Fruit fly (Drosophila melanogaster) whole organism, wandering third instar larva: ENCODE measurements around the gene Fkbp39.

Source experiments
- Abd-B ChIP-seq: fragments of >200 bp; optimal IDR thresholded peaks from 2 replicates; lab custom pipeline; 2017; ENCODE audit warnings: missing biosample characterization, missing genetic modification characterization
- CG32264 ChIP-seq: fragments of 200-800 bp; sonication (Bioruptor generic); optimal IDR thresholded peaks from 2 replicates; lab custom pipeline; 2016; ENCODE audit warnings: missing biosample characterization, missing genetic modification characterization
- CG9705 ChIP-seq: fragments of 200-800 bp; sonication (Bioruptor generic); optimal IDR thresholded peaks from 2 replicates; lab custom pipeline; 2018; ENCODE audit warnings: missing biosample characterization, mild to moderate bottlenecking, missing genetic modification characterization
- CrebA ChIP-seq: fragments of 200-800 bp; sonication (Bioruptor generic); optimal IDR thresholded peaks from 2 replicates; lab custom pipeline; 2016; ENCODE audit warnings: missing biosample characterization, mild to moderate bottlenecking, missing genetic modification characterization, borderline replicate concordance
- Dfd ChIP-seq: fragments of >200 bp; optimal IDR thresholded peaks from 2 replicates; lab custom pipeline; 2017; ENCODE audit warnings: missing biosample characterization, missing genetic modification characterization
- Dif ChIP-seq: fragments of 200-275, 200-300 bp; sonication (Bioruptor generic); optimal IDR thresholded peaks from 2 replicates; lab custom pipeline; 2018; ENCODE audit warnings: missing biosample characterization, missing genetic modification characterization; ENCODE audit not compliant: partially characterized antibody
- GATAd ChIP-seq: sonication (Bioruptor generic); optimal IDR thresholded peaks from 2 replicates; lab custom pipeline; 2016; ENCODE audit warnings: missing biosample characterization, missing genetic modification characterization
- HLH106 ChIP-seq: fragments of 200-800 bp; optimal IDR thresholded peaks from 3 replicates; lab custom pipeline; 2019; ENCODE audit warnings: missing biosample characterization, mild to moderate bottlenecking, missing genetic modification characterization, moderate library complexity
- Hnf4 ChIP-seq: fragments of 200-800 bp; sonication (Bioruptor generic); optimal IDR thresholded peaks from 2 replicates; lab custom pipeline; 2016; ENCODE audit warnings: missing biosample characterization, mild to moderate bottlenecking, missing genetic modification characterization
- Hr78 ChIP-seq: fragments of >200 bp; optimal IDR thresholded peaks from 2 replicates; lab custom pipeline; 2017; ENCODE audit warnings: missing biosample characterization, missing genetic modification characterization
- Hr83 ChIP-seq: fragments of 200-300 bp; sonication (Bioruptor generic); optimal IDR thresholded peaks from 2 replicates; lab custom pipeline; 2016; ENCODE audit warnings: missing biosample characterization, mild to moderate bottlenecking, missing genetic modification characterization, moderate library complexity; ENCODE audit not compliant: poor library complexity, severe bottlenecking
- Jra ChIP-seq: sonication (Bioruptor generic); optimal IDR thresholded peaks from 2 replicates; lab custom pipeline; 2016; ENCODE audit warnings: missing biosample characterization, missing genetic modification characterization
- Mio ChIP-seq: sonication (Bioruptor generic); optimal IDR thresholded peaks from 2 replicates; lab custom pipeline; 2016; ENCODE audit warnings: missing biosample characterization, missing genetic modification characterization
- Myc ChIP-seq: fragments of >200 bp; optimal IDR thresholded peaks from 2 replicates; lab custom pipeline; 2017
- N ChIP-seq: fragments of >200 bp; optimal IDR thresholded peaks from 2 replicates; lab custom pipeline; 2018; ENCODE audit warnings: missing biosample characterization, missing external identifiers, missing genetic modification characterization
- OdsH ChIP-seq: fragments of 200-800 bp; sonication (Bioruptor generic); optimal IDR thresholded peaks from 2 replicates; lab custom pipeline; 2016; ENCODE audit warnings: missing biosample characterization, mild to moderate bottlenecking, missing genetic modification characterization
- Rel ChIP-seq, 2 experiments: fragments of 200-800 bp; sonication (Bioruptor generic) in 1 of 2; optimal IDR thresholded peaks; 2 replicates in 1 of 2; 3 replicates in 1 of 2; lab custom pipeline; 2016 to 2019; ENCODE audit warnings: mild to moderate bottlenecking in 2 of 2, missing biosample characterization in 2 of 2, missing genetic modification characterization in 2 of 2, moderate library complexity in 1 of 2
- Sp1 ChIP-seq: fragments of 200-800 bp; sonication (Bioruptor generic); optimal IDR thresholded peaks from 3 replicates; lab custom pipeline; 2019; ENCODE audit warnings: missing biosample characterization, mild to moderate bottlenecking, missing genetic modification characterization, moderate library complexity
- Vsx2 ChIP-seq: fragments of 200-300, 225-300 bp; sonication (Bioruptor generic); optimal IDR thresholded peaks from 2 replicates; lab custom pipeline; 2018; ENCODE audit warnings: missing biosample characterization, missing genetic modification characterization; ENCODE audit not compliant: partially characterized antibody
- br ChIP-seq: fragments of 200-800 bp; sonication (Bioruptor generic); optimal IDR thresholded peaks from 2 replicates; lab custom pipeline; 2016; ENCODE audit warnings: missing biosample characterization, missing genetic modification characterization
- brk ChIP-seq: fragments of 200-800 bp; sonication (Bioruptor generic); optimal IDR thresholded peaks from 2 replicates; lab custom pipeline; 2016; ENCODE audit warnings: missing biosample characterization, mild to moderate bottlenecking, missing genetic modification characterization
- dl ChIP-seq, 2 experiments: fragments of 175-275, 200-275 bp in 1 of 2; fragments of 200-275 bp in 1 of 2; sonication (Bioruptor generic); optimal IDR thresholded peaks; lab custom pipeline; 2018; ENCODE audit warnings: mild to moderate bottlenecking in 2 of 2, missing biosample characterization in 2 of 2, missing genetic modification characterization in 2 of 2, moderate library complexity in 2 of 2; ENCODE audit not compliant: partially characterized antibody in 2 of 2, insufficient read depth in 1 of 2
- dmrt93B ChIP-seq: fragments of 200-800 bp; sonication (Bioruptor generic); optimal IDR thresholded peaks from 2 replicates; lab custom pipeline; 2018; ENCODE audit warnings: missing biosample characterization, mild to moderate bottlenecking, missing genetic modification characterization
- dsf ChIP-seq: sonication (Bioruptor generic); optimal IDR thresholded peaks from 2 replicates; lab custom pipeline; 2016; ENCODE audit warnings: missing biosample characterization, missing genetic modification characterization, borderline replicate concordance
- ey ChIP-seq: fragments of 200-800 bp; sonication (Bioruptor generic); optimal IDR thresholded peaks from 2 replicates; lab custom pipeline; 2016; ENCODE audit warnings: missing biosample characterization, missing genetic modification characterization
- foxo ChIP-seq, 2 experiments: fragments of 200-800 bp; sonication (Bioruptor generic); optimal IDR thresholded peaks; 2 replicates in 1 of 2; 3 replicates in 1 of 2; lab custom pipeline; 2016 to 2017; ENCODE audit warnings: missing biosample characterization in 2 of 2, missing genetic modification characterization in 2 of 2
- fru ChIP-seq: fragments of 200-800 bp; sonication (Bioruptor generic); optimal IDR thresholded peaks from 3 replicates; lab custom pipeline; 2016; ENCODE audit warnings: missing biosample characterization, mild to moderate bottlenecking, missing genetic modification characterization
- h ChIP-seq: fragments of 200-800 bp; sonication (Bioruptor generic); optimal IDR thresholded peaks from 3 replicates; lab custom pipeline; 2016; ENCODE audit warnings: missing biosample characterization, mild to moderate bottlenecking, missing genetic modification characterization
- jim ChIP-seq: fragments of 175-275, 200-325 bp; sonication (Bioruptor generic); optimal IDR thresholded peaks from 2 replicates; lab custom pipeline; 2016; ENCODE audit warnings: missing biosample characterization, mild to moderate bottlenecking, missing genetic modification characterization
- lola ChIP-seq: fragments of >200 bp; optimal IDR thresholded peaks from 2 replicates; lab custom pipeline; 2017; ENCODE audit warnings: missing biosample characterization, missing genetic modification characterization
- pan ChIP-seq: fragments of >200 bp; optimal IDR thresholded peaks from 2 replicates; lab custom pipeline; 2017
- psq ChIP-seq: fragments of 200-800 bp; sonication (Bioruptor generic); optimal IDR thresholded peaks from 3 replicates; lab custom pipeline; 2017; ENCODE audit warnings: missing biosample characterization, mild to moderate bottlenecking, missing genetic modification characterization, moderate library complexity
- rgr ChIP-seq: fragments of 200-800 bp; sonication (Bioruptor generic); optimal IDR thresholded peaks from 3 replicates; lab custom pipeline; 2016; ENCODE audit warnings: missing biosample characterization, mild to moderate bottlenecking, missing genetic modification characterization
- sage ChIP-seq: fragments of 200-800 bp; sonication (Bioruptor generic); optimal IDR thresholded peaks from 2 replicates; lab custom pipeline; 2016; ENCODE audit warnings: missing biosample characterization, mild to moderate bottlenecking, missing genetic modification characterization
- sv ChIP-seq: fragments of 200-800 bp; sonication (Bioruptor generic); optimal IDR thresholded peaks from 3 replicates; lab custom pipeline; 2016; ENCODE audit warnings: missing biosample characterization, missing genetic modification characterization
- tai ChIP-seq: sonication (Bioruptor generic); optimal IDR thresholded peaks from 2 replicates; lab custom pipeline; 2016; ENCODE audit warnings: missing biosample characterization, missing genetic modification characterization
- usp ChIP-seq: fragments of >200 bp; optimal IDR thresholded peaks from 2 replicates; lab custom pipeline; 2017; ENCODE audit warnings: missing biosample characterization, missing genetic modification characterization
- woc ChIP-seq: sonication (Bioruptor generic); optimal IDR thresholded peaks from 2 replicates; lab custom pipeline; 2016; ENCODE audit warnings: missing biosample characterization, mild to moderate bottlenecking, missing genetic modification characterization

Gene Fkbp39

dm6 chr3R:15313836-15314235, 19.1 kb downstream of the Fkbp39 start:
- no peak for TF ChIP-seq HLH106 (tag; lab: Kevin White, UChicago)
- TF ChIP-seq CG32264 (GFP tag; lab: Kevin White, UChicago), result no peak
- no peak for TF ChIP-seq fru (GFP tag; lab: Kevin White, UChicago)
- no peak for TF ChIP-seq Dif (GFP tag; lab: Kevin White, UChicago)
- no peak for TF ChIP-seq dsf (GFP tag; lab: Kevin White, UChicago)
- no peak for TF ChIP-seq Abd-B (GFP tag; lab: Kevin White, UChicago)
- no peak for TF ChIP-seq tai (GFP tag; lab: Kevin White, UChicago)
- no peak for TF ChIP-seq h
- TF ChIP-seq Jra (GFP tag; lab: Kevin White, UChicago), result no peak
- TF ChIP-seq Mio (GFP tag; lab: Kevin White, UChicago), result no peak
- no peak for TF ChIP-seq Myc (lab: Kevin White, UChicago)
- TF ChIP-seq dmrt93B (GFP tag; lab: Kevin White, UChicago), result no peak

- no peak for TF ChIP-seq usp (GFP tag; lab: Kevin White, UChicago)
- no peak for TF ChIP-seq Vsx2 (GFP tag; lab: Kevin White, UChicago)
These were observed 22.2 kb downstream of the Fkbp39 start for dm6 chr3R:15310695-15311094.

- TF ChIP-seq psq (no peak), Myc (lab: Kevin White, UChicago) (no peak), foxo (GFP tag; optimal IDR thresholded peaks at IDR 0.05; lab: Kevin White, UChicago) (no peak), Vsx2 (GFP tag; lab: Kevin White, UChicago) (no peak), Dfd (GFP tag; lab: Kevin White, UChicago) (no peak), rgr (GFP tag; lab: Kevin White, UChicago) (no peak), Hr78 (GFP tag; lab: Kevin White, UChicago) (no peak), GATAd (GFP tag; lab: Kevin White, UChicago) (no peak), pan (lab: Kevin White, UChicago) (no peak)
These were observed 23.0 kb downstream of the Fkbp39 start, which contains the start of gene Tm2 for dm6 chr3R:15309924-15310323. Gene Tm2 (plus strand): TSS chr3R:15310193.

- TF ChIP-seq lola (GFP tag; lab: Kevin White, UChicago) (no peak), Dfd (GFP tag; lab: Kevin White, UChicago) (peak; percentile 96), Myc (lab: Kevin White, UChicago) (no peak)
- TF ChIP-seq, all 38 proteins: peak for 1
These were observed 27.7 kb downstream of the Fkbp39 start for dm6 chr3R:15305246-15305645.

dm6 chr3R:15297904-15298303, 35.0 kb downstream of the Fkbp39 start:
- TF ChIP-seq Jra (GFP tag; lab: Kevin White, UChicago) (no peak), woc (GFP tag; lab: Kevin White, UChicago) (no peak), Dif (GFP tag; lab: Kevin White, UChicago) (no peak), Sp1 (GFP tag; lab: Kevin White, UChicago) (no peak), N (no peak), Hnf4 (GFP tag; lab: Kevin White, UChicago) (no peak), sage (GFP tag; lab: Kevin White, UChicago) (no peak), Vsx2 (GFP tag; lab: Kevin White, UChicago) (no peak), brk (GFP tag; lab: Kevin White, UChicago) (no peak), usp (GFP tag; lab: Kevin White, UChicago) (no peak), Abd-B (GFP tag; lab: Kevin White, UChicago) (no peak), foxo (GFP tag; optimal IDR thresholded peaks at IDR 0.05; lab: Kevin White, UChicago) (no peak), fru (GFP tag; lab: Kevin White, UChicago) (no peak), Hr83 (GFP tag; lab: Kevin White, UChicago) (peak; percentile 13), HLH106 (tag; lab: Kevin White, UChicago) (no peak), dl (GFP tag; optimal IDR thresholded peaks at IDR 0.05; lab: Kevin White, UChicago; ENCODE audit: insufficient read depth in 1 of 2, partially characterized antibody in 2 of 2) (peak in 1 of 2 experiments; percentile 17), CG9705 (GFP tag; lab: Kevin White, UChicago) (no peak), pan (lab: Kevin White, UChicago) (no peak), h (peak; percentile 45), Mio (GFP tag; lab: Kevin White, UChicago) (no peak), CrebA (GFP tag; lab: Kevin White, UChicago) (no peak), CG32264 (GFP tag; lab: Kevin White, UChicago) (no peak), OdsH (GFP tag; lab: Kevin White, UChicago) (no peak), br (GFP tag; lab: Kevin White, UChicago) (no peak), dmrt93B (GFP tag; lab: Kevin White, UChicago) (no peak), jim (GFP tag; lab: Kevin White, UChicago) (no peak), tai (GFP tag; lab: Kevin White, UChicago) (no peak), psq (peak; percentile 94), Myc (lab: Kevin White, UChicago) (no peak), Dfd (GFP tag; lab: Kevin White, UChicago) (no peak), sv (GFP tag; lab: Kevin White, UChicago) (no peak), rgr (GFP tag; lab: Kevin White, UChicago) (no peak), dsf (GFP tag; lab: Kevin White, UChicago) (no peak), ey (no peak), GATAd (GFP tag; lab: Kevin White, UChicago) (no peak), Rel (GFP tag; optimal IDR thresholded peaks at IDR 0.05; lab: Kevin White, UChicago) (no peak), Rel (tag; optimal IDR thresholded peaks at IDR 0.05; lab: Kevin White, UChicago) (peak; percentile 59)
